5 fruit fly cellular contexts compared by ENCODE assay signal in the genomic region with DNA sequence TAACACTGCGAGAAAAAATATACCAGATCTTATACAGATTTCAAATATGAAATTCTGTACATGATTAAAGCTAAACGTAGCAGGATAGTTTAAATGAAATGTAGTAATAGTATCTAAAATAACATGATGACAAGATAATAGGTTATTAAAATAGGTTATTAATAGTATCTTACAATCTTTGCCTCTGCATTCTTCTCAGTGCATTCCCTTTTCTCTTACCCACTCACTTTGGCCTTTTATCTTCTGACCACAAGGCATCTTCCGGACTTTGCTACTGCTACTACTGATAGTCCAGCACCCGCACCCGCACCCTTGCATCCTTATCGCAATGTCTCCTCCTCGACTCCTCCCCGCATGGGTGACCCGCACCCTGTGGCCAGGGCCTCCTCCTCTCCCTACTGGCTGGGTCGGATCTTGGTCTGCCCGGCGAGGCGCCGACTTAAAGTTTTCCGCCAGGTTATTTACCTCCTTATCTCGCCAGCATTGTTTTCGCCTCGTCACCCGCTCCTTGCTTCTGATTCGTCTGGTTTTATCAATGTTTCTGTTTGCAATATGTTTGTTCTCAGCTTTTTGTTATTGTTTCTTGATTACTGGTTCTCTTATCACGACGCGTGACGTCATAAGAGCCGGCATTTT.
A peak's percentile ranks its signal among the peaks of the same experiment; 100 is the strongest.
TF ChIP-seq lines count a peak whose summit lies in the region.

No protein-coding gene starts in this region.

- TF ChIP-seq CTCF in whole organism, embryonic (GFP tag; optimal IDR thresholded peaks at IDR 0.05; lab: Kevin White, UChicago): no peak

TF ChIP-seq in whole organism, adult, 20 proteins besides CTCF, POLR2A, EP300 and RAD21 (continues in another document):
- TF ChIP-seq Crg-1 (GFP tag; optimal IDR thresholded peaks at IDR 0.05; lab: Kevin White, UChicago) (no peak), CG7101 (tag; optimal IDR thresholded peaks at IDR 0.05; lab: Kevin White, UChicago) (peak; percentile 55), CG11617 (GFP tag; optimal IDR thresholded peaks at IDR 0.05; lab: Kevin White, UChicago) (peak; percentile 33), ovo (GFP tag; optimal IDR thresholded peaks at IDR 0.05; lab: Kevin White, UChicago) (no peak), CG12768 (GFP tag; optimal IDR thresholded peaks at IDR 0.05; lab: Kevin White, UChicago) (peak; percentile 63), tj (GFP tag; optimal IDR thresholded peaks at IDR 0.05; lab: Kevin White, UChicago) (peak; percentile 13), CG7045 (GFP tag; optimal IDR thresholded peaks at IDR 0.05; lab: Kevin White, UChicago) (peak; percentile 31), CG5204 (GFP tag; optimal IDR thresholded peaks at IDR 0.05; lab: Kevin White, UChicago) (no peak), CG1620 (GFP tag; optimal IDR thresholded peaks at IDR 0.05; lab: Kevin White, UChicago) (no peak), Mnt (GFP tag; optimal IDR thresholded peaks at IDR 0.05; lab: Kevin White, UChicago) (no peak), pad (GFP tag; optimal IDR thresholded peaks at IDR 0.05; lab: Kevin White, UChicago) (no peak), toe (GFP tag; optimal IDR thresholded peaks at IDR 0.05; lab: Kevin White, UChicago) (no peak), bab1 (GFP tag; optimal IDR thresholded peaks at IDR 0.05; lab: Kevin White, UChicago) (no peak), CG14711 (tag; optimal IDR thresholded peaks at IDR 0.05; lab: Kevin White, UChicago) (peak; percentile 61), Clk (GFP tag; optimal IDR thresholded peaks at IDR 0.05; lab: Kevin White, UChicago) (no peak), Hr96 (GFP tag; optimal IDR thresholded peaks at IDR 0.05; lab: Kevin White, UChicago) (no peak), CG33017 (tag; optimal IDR thresholded peaks at IDR 0.05; lab: Kevin White, UChicago) (peak; percentile 54)

TF ChIP-seq in whole organism, embryonic, 481 proteins besides CTCF, POLR2A, EP300 and RAD21 (continues in another document):
- TF ChIP-seq bigmax (GFP tag; optimal IDR thresholded peaks at IDR 0.05; lab: Kevin White, UChicago) (no peak), HHEX (GFP tag; optimal IDR thresholded peaks at IDR 0.05; lab: Kevin White, UChicago) (no peak), pan (optimal IDR thresholded peaks at IDR 0.05; lab: Kevin White, UChicago) (no peak), pan (GFP tag; optimal IDR thresholded peaks at IDR 0.05 in 1 of 2, IDR thresholded peaks at IDR 0.05 in 1 of 2) (peak in 1 of 2 experiments; percentile 39), Hr3 (GFP tag; optimal IDR thresholded peaks at IDR 0.05; lab: Kevin White, UChicago) (no peak), dati (GFP tag; IDR thresholded peaks at IDR 0.05; lab: Robert Waterston, UW) (0 out of 2 replicates have a peak, but pooled peaks have one; percentile 16), CG10959 (GFP tag; IDR thresholded peaks at IDR 0.05; lab: Robert Waterston, UW) (0 out of 2 replicates have a peak, but pooled peaks have one; percentile 31), zen (tag; optimal IDR thresholded peaks at IDR 0.05; lab: Kevin White, UChicago) (peak; percentile 43), org-1 (GFP tag; optimal IDR thresholded peaks at IDR 0.05; lab: Kevin White, UChicago) (peak; percentile 19), Myb (GFP tag; optimal IDR thresholded peaks at IDR 0.05; lab: Kevin White, UChicago) (peak; percentile 4), CG15601 (tag; optimal IDR thresholded peaks at IDR 0.05; lab: Kevin White, UChicago) (peak; percentile 52), ttk (GFP tag; IDR thresholded peaks at IDR 0.05; lab: Robert Waterston, UW) (no peak; the same call in 1 of the 2 replicates), CG1832 (GFP tag; optimal IDR thresholded peaks at IDR 0.05; lab: Kevin White, UChicago) (no peak), Ada2b (GFP tag; IDR thresholded peaks at IDR 0.05; lab: Robert Waterston, UW) (peak; percentile 32; the same call in 1 of the 2 replicates), odd (GFP tag; optimal IDR thresholded peaks at IDR 0.05; lab: Kevin White, UChicago) (peak; percentile 4), CG17186 (GFP tag; optimal IDR thresholded peaks at IDR 0.05; lab: Kevin White, UChicago) (no peak)

TF ChIP-seq in whole organism, prepupa, 60 proteins besides CTCF, POLR2A, EP300 and RAD21 (continues in another document):
- TF ChIP-seq CG11294 (GFP tag; IDR thresholded peaks at IDR 0.05; lab: Robert Waterston, UW): peak; percentile 42; the same call in 1 of the 2 replicates
- TF ChIP-seq OdsH (GFP tag; optimal IDR thresholded peaks at IDR 0.05; lab: Kevin White, UChicago): peak; percentile 78
- peak; percentile 54 for TF ChIP-seq cyc (GFP tag; optimal IDR thresholded peaks at IDR 0.05; lab: Kevin White, UChicago)
- peak; percentile 77 for TF ChIP-seq Hr4 (GFP tag; optimal IDR thresholded peaks at IDR 0.05; lab: Kevin White, UChicago)
- TF ChIP-seq CG32006 (GFP tag; optimal IDR thresholded peaks at IDR 0.05; lab: Kevin White, UChicago): peak; percentile 81
- peak; percentile 41 for TF ChIP-seq Ets21C (GFP tag; optimal IDR thresholded peaks at IDR 0.05; lab: Kevin White, UChicago)
- peak; percentile 75 for TF ChIP-seq CG6276 (GFP tag; optimal IDR thresholded peaks at IDR 0.05; lab: Kevin White, UChicago)
- peak; percentile 72 for TF ChIP-seq topi (GFP tag; optimal IDR thresholded peaks at IDR 0.05; lab: Kevin White, UChicago)
- TF ChIP-seq CG8119 (GFP tag; IDR thresholded peaks at IDR 0.05; lab: Robert Waterston, UW): peak; percentile 86
- peak; percentile 95 for TF ChIP-seq Eip78C (GFP tag; lab: Kevin White, UChicago)
- peak; percentile 54 for TF ChIP-seq CG4318 (GFP tag; optimal IDR thresholded peaks at IDR 0.05; lab: Kevin White, UChicago)
- peak; percentile 71 for TF ChIP-seq CG31627 (GFP tag; optimal IDR thresholded peaks at IDR 0.05; lab: Kevin White, UChicago)
- TF ChIP-seq ss (GFP tag; optimal IDR thresholded peaks at IDR 0.05; lab: Kevin White, UChicago): peak; percentile 84 to 88
- TF ChIP-seq Ets96B (tag; optimal IDR thresholded peaks at IDR 0.05; lab: Kevin White, UChicago): peak; percentile 86
- TF ChIP-seq pdm3 (GFP tag; optimal IDR thresholded peaks at IDR 0.05; lab: Kevin White, UChicago): peak; percentile 78
- TF ChIP-seq CG8319 (GFP tag; optimal IDR thresholded peaks at IDR 0.05; lab: Kevin White, UChicago): peak; percentile 58
- TF ChIP-seq fd85E (GFP tag; optimal IDR thresholded peaks at IDR 0.05; lab: Kevin White, UChicago): no peak

TF ChIP-seq in whole organism, pupa, 21 proteins besides CTCF, POLR2A, EP300 and RAD21 (continues in another document):
- peak; percentile 79 for TF ChIP-seq CG34367 (tag; optimal IDR thresholded peaks at IDR 0.05; lab: Kevin White, UChicago)
- peak; percentile 73 for TF ChIP-seq CG32121 (GFP tag; IDR thresholded peaks at IDR 0.05; lab: Robert Waterston, UW)
- peak; percentile 90 for TF ChIP-seq CG8159 (tag; optimal IDR thresholded peaks at IDR 0.05; lab: Kevin White, UChicago)
- peak; percentile 84 for TF ChIP-seq gl (tag; optimal IDR thresholded peaks at IDR 0.05; lab: Kevin White, UChicago)
- peak; percentile 76 for TF ChIP-seq CG17806 (tag; optimal IDR thresholded peaks at IDR 0.05; lab: Kevin White, UChicago)
- TF ChIP-seq Snoo (tag; optimal IDR thresholded peaks at IDR 0.05; lab: Kevin White, UChicago): peak; percentile 71
- peak; percentile 76 for TF ChIP-seq CG9948 (tag; optimal IDR thresholded peaks at IDR 0.05; lab: Kevin White, UChicago)
- peak; percentile 82 for TF ChIP-seq CG14655 (GFP tag; optimal IDR thresholded peaks at IDR 0.05; lab: Kevin White, UChicago)
- TF ChIP-seq CG15710 (tag; optimal IDR thresholded peaks at IDR 0.05; lab: Kevin White, UChicago): peak; percentile 84
- peak; percentile 59 for TF ChIP-seq CG13204 (GFP tag; optimal IDR thresholded peaks at IDR 0.05; lab: Kevin White, UChicago)
- peak; percentile 72 for TF ChIP-seq CG4496 (GFP tag; IDR thresholded peaks at IDR 0.05; lab: Robert Waterston, UW)
- TF ChIP-seq CG12605 (GFP tag; IDR thresholded peaks at IDR 0.05; lab: Robert Waterston, UW): no peak; the same call in 1 of the 2 replicates
- peak; percentile 91 for TF ChIP-seq EcR (GFP tag; optimal IDR thresholded peaks at IDR 0.05; lab: Kevin White, UChicago)
- TF ChIP-seq Ets98B (GFP tag; IDR thresholded peaks at IDR 0.05; lab: Robert Waterston, UW): peak; percentile 66
- TF ChIP-seq Pif1B (GFP tag; optimal IDR thresholded peaks at IDR 0.05; lab: Kevin White, UChicago): peak; percentile 35
- no peak for TF ChIP-seq CG10348 (GFP tag; IDR thresholded peaks at IDR 0.05; lab: Robert Waterston, UW)
- TF ChIP-seq rn (GFP tag; IDR thresholded peaks at IDR 0.05; lab: Robert Waterston, UW): peak; percentile 58; the same call in 1 of the 2 replicates
- TF ChIP-seq Pif1A (GFP tag; optimal IDR thresholded peaks at IDR 0.05; lab: Kevin White, UChicago): peak; percentile 69
- TF ChIP-seq CG8301 (tag; optimal IDR thresholded peaks at IDR 0.05; lab: Kevin White, UChicago): peak; percentile 84

TF ChIP-seq in whole organism, wandering third instar larva, 38 proteins besides CTCF, POLR2A, EP300 and RAD21 (continues in another document):
- TF ChIP-seq CG32264 (GFP tag; optimal IDR thresholded peaks at IDR 0.05; lab: Kevin White, UChicago): no peak
- TF ChIP-seq Hnf4 (GFP tag; optimal IDR thresholded peaks at IDR 0.05; lab: Kevin White, UChicago): peak; percentile 74
- TF ChIP-seq Rel (GFP tag; optimal IDR thresholded peaks at IDR 0.05; lab: Kevin White, UChicago): no peak
- peak; percentile 11 for TF ChIP-seq Rel (tag; optimal IDR thresholded peaks at IDR 0.05; lab: Kevin White, UChicago)
- no peak for TF ChIP-seq brk (GFP tag; optimal IDR thresholded peaks at IDR 0.05; lab: Kevin White, UChicago)
- no peak for TF ChIP-seq pan (optimal IDR thresholded peaks at IDR 0.05; lab: Kevin White, UChicago)
- TF ChIP-seq fru (GFP tag; optimal IDR thresholded peaks at IDR 0.05; lab: Kevin White, UChicago): peak; percentile 72
- TF ChIP-seq sv (GFP tag; optimal IDR thresholded peaks at IDR 0.05; lab: Kevin White, UChicago): no peak
- TF ChIP-seq psq (GFP tag; optimal IDR thresholded peaks at IDR 0.05; lab: Kevin White, UChicago): peak; percentile 73
- no peak for TF ChIP-seq Mio (GFP tag; optimal IDR thresholded peaks at IDR 0.05; lab: Kevin White, UChicago)
- TF ChIP-seq dmrt93B (GFP tag; optimal IDR thresholded peaks at IDR 0.05; lab: Kevin White, UChicago): peak; percentile 7
- TF ChIP-seq GATAd (GFP tag; optimal IDR thresholded peaks at IDR 0.05; lab: Kevin White, UChicago): no peak
- no peak for TF ChIP-seq Myc (optimal IDR thresholded peaks at IDR 0.05; lab: Kevin White, UChicago)
- TF ChIP-seq foxo (GFP tag; optimal IDR thresholded peaks at IDR 0.05; lab: Kevin White, UChicago): peak in 1 of 2 experiments; percentile 79
- no peak for TF ChIP-seq jim (GFP tag; optimal IDR thresholded peaks at IDR 0.05; lab: Kevin White, UChicago)
- TF ChIP-seq ey (GFP tag; optimal IDR thresholded peaks at IDR 0.05; lab: Kevin White, UChicago): peak; percentile 68
- TF ChIP-seq Hr83 (GFP tag; optimal IDR thresholded peaks at IDR 0.05; lab: Kevin White, UChicago; ENCODE audit: poor library complexity, severe bottlenecking): no peak
- no peak for TF ChIP-seq Vsx2 (GFP tag; optimal IDR thresholded peaks at IDR 0.05; lab: Kevin White, UChicago; ENCODE audit: partially characterized antibody)
- peak; percentile 16 for TF ChIP-seq Jra (GFP tag; optimal IDR thresholded peaks at IDR 0.05; lab: Kevin White, UChicago)
- no peak for TF ChIP-seq dsf (GFP tag; optimal IDR thresholded peaks at IDR 0.05; lab: Kevin White, UChicago; ENCODE audit: borderline replicate concordance)
- TF ChIP-seq woc (GFP tag; optimal IDR thresholded peaks at IDR 0.05; lab: Kevin White, UChicago): no peak
